Worm (Caenorhabditis elegans) whole organism, young adult: ENCODE results near the gene R05G6.10.

Experiments
- B0336.3 ChIP-seq: fragments of 200-800 bp; sonication (Bioruptor generic); IDR thresholded peaks from 2 replicates; pipeline ENCODE4 v1.3.6; 2022; ENCODE audit warnings: missing genetic modification characterization, missing compliant biosample characterization
- C06A6.2 ChIP-seq: fragments of 200-800 bp; sonication (Bioruptor generic); conservative IDR thresholded peaks from 2 replicates; pipeline ENCODE4 v1.3.6; 2022; ENCODE audit warnings: missing genetic modification characterization, missing compliant biosample characterization
- F52B5.7 ChIP-seq: sonication (generic microtip); optimal IDR thresholded peaks from 2 replicates; lab custom pipeline; 2016; ENCODE audit warnings: mild to moderate bottlenecking, missing genetic modification characterization, missing compliant biosample characterization
- K11D2.4 ChIP-seq: fragments of 200-800 bp; sonication (Bioruptor generic); IDR thresholded peaks from 2 replicates; pipeline ENCODE4 v1.3.6; 2022; ENCODE audit warnings: missing genetic modification reagents, missing genetic modification characterization, missing compliant biosample characterization
- K12H6.12 ChIP-seq: fragments of 200-800 bp; sonication (Bioruptor generic); optimal IDR thresholded peaks from 2 replicates; lab custom pipeline; 2018; ENCODE audit warnings: mild to moderate bottlenecking, missing genetic modification characterization, missing compliant biosample characterization
- Y53F4B.3 ChIP-seq: fragments of 200-800 bp; sonication (Bioruptor generic); IDR thresholded peaks from 2 replicates; pipeline ENCODE4 v1.3.6; 2022; ENCODE audit warnings: missing genetic modification reagents, missing genetic modification characterization, missing compliant biosample characterization
- Y53G8AR.9 ChIP-seq: fragments of 200-800 bp; sonication (Bioruptor generic); conservative IDR thresholded peaks from 2 replicates; pipeline ENCODE4 v1.3.6; 2022; ENCODE audit warnings: missing genetic modification reagents, missing genetic modification characterization, missing compliant biosample characterization
- Y56A3A.18 ChIP-seq: fragments of 200-800 bp; sonication (Bioruptor generic); IDR thresholded peaks from 2 replicates; pipeline ENCODE4 v1.3.6; 2022; ENCODE audit warnings: missing genetic modification reagents, missing genetic modification characterization, missing compliant biosample characterization
- Y95B8A.8 ChIP-seq: fragments of 200-800 bp; sonication (Bioruptor generic); IDR thresholded peaks from 2 replicates; pipeline ENCODE4 v1.3.6; 2022; ENCODE audit warnings: missing genetic modification reagents, missing genetic modification characterization, missing compliant biosample characterization
- ZK185.1 ChIP-seq: sonication (generic microtip); optimal IDR thresholded peaks from 2 replicates; lab custom pipeline; 2016; ENCODE audit warnings: mild to moderate bottlenecking, missing genetic modification characterization, missing compliant biosample characterization; ENCODE audit not compliant: poor library complexity, severe bottlenecking
- akir-1 ChIP-seq: fragments of 200-800 bp; sonication (Bioruptor generic); optimal IDR thresholded peaks from 2 replicates; lab custom pipeline; 2018; ENCODE audit warnings: mild to moderate bottlenecking, missing genetic modification characterization, moderate library complexity, missing compliant biosample characterization
- aptf-3 ChIP-seq: fragments of 200-800 bp; sonication (Bioruptor generic); IDR thresholded peaks from 2 replicates; pipeline ENCODE4 v1.3.6; 2022; ENCODE audit warnings: missing genetic modification characterization, missing compliant biosample characterization
- atf-7 ChIP-seq: sonication (generic microtip); optimal IDR thresholded peaks from 2 replicates; lab custom pipeline; 2017; ENCODE audit warnings: mild to moderate bottlenecking, missing genetic modification characterization, missing compliant biosample characterization
- athp-1 ChIP-seq: sonication (generic microtip); optimal IDR thresholded peaks from 2 replicates; lab custom pipeline; 2017; ENCODE audit warnings: mild to moderate bottlenecking, missing genetic modification characterization, missing compliant biosample characterization
- attf-5 ChIP-seq: fragments of 200-800 bp; sonication (Bioruptor generic); optimal IDR thresholded peaks from 2 replicates; lab custom pipeline; 2018; ENCODE audit warnings: mild to moderate bottlenecking, missing genetic modification characterization, missing compliant biosample characterization
- attf-6 ChIP-seq: fragments of 200-800 bp; sonication (Bioruptor generic); IDR thresholded peaks from 2 replicates; pipeline ENCODE4 v1.3.6; 2022; ENCODE audit warnings: missing genetic modification reagents, missing genetic modification characterization, missing compliant biosample characterization
- bed-1 ChIP-seq: fragments of 200-800 bp; sonication (Bioruptor generic); IDR thresholded peaks from 2 replicates; pipeline ENCODE4 v1.3.6; 2022; ENCODE audit warnings: missing genetic modification reagents, missing genetic modification characterization, missing compliant biosample characterization
- cebp-1 ChIP-seq, 2 experiments: fragments of 200-800 bp in 1 of 2; sonication (Bioruptor generic) in 1 of 2; sonication (generic microtip) in 1 of 2; IDR thresholded peaks in 1 of 2; optimal IDR thresholded peaks in 1 of 2; 2 replicates each; pipeline versions ENCODE4 v1.3.6 to Lab custom; 2017 to 2022; ENCODE audit warnings: missing compliant biosample characterization in 2 of 2, missing genetic modification characterization in 2 of 2, mild to moderate bottlenecking in 1 of 2, missing genetic modification reagents in 1 of 2, moderate library complexity in 1 of 2
- ceh-100 ChIP-seq: fragments of 200-800 bp; sonication (Bioruptor generic); IDR thresholded peaks from 2 replicates; pipeline ENCODE4 v1.3.6; 2022; ENCODE audit warnings: missing genetic modification reagents, missing genetic modification characterization, missing compliant biosample characterization
- ceh-27 ChIP-seq: fragments of 200-800 bp; sonication (Bioruptor generic); optimal IDR thresholded peaks from 2 replicates; lab custom pipeline; 2018; ENCODE audit warnings: mild to moderate bottlenecking, missing genetic modification characterization, moderate library complexity, missing compliant biosample characterization
- dox-1 ChIP-seq: fragments of 200-800 bp; sonication (Bioruptor generic); IDR thresholded peaks from 2 replicates; pipeline ENCODE4 v1.3.6; 2022; ENCODE audit warnings: missing genetic modification reagents, missing genetic modification characterization, missing compliant biosample characterization
- dpl-1 ChIP-seq: fragments of 150-350 bp; optimal IDR thresholded peaks from 2 replicates; lab custom pipeline; 2014; ENCODE audit warnings: missing biosample characterization, missing genetic modification reagents, missing genetic modification characterization
- egrh-3 ChIP-seq: fragments of 200-800 bp; sonication (Bioruptor generic); IDR thresholded peaks from 2 replicates; pipeline ENCODE4 v1.3.6; 2022; ENCODE audit warnings: missing genetic modification reagents, missing genetic modification characterization, missing compliant biosample characterization
- ekl-4 ChIP-seq: fragments of 200-800 bp; sonication (Bioruptor generic); IDR thresholded peaks from 2 replicates; pipeline ENCODE4 v1.3.6; 2022; ENCODE audit warnings: missing genetic modification reagents, missing genetic modification characterization, missing compliant biosample characterization
- ets-4 ChIP-seq: fragments of 200-800 bp; sonication (Bioruptor generic); optimal IDR thresholded peaks from 2 replicates; lab custom pipeline; 2018; ENCODE audit warnings: mild to moderate bottlenecking, missing genetic modification characterization, missing compliant biosample characterization
- fkh-3 ChIP-seq: sonication (generic microtip); optimal IDR thresholded peaks from 2 replicates; lab custom pipeline; 2016; ENCODE audit warnings: mild to moderate bottlenecking, missing genetic modification characterization, missing compliant biosample characterization
- hmg-1.2 ChIP-seq: fragments of 200-800 bp; sonication (Bioruptor generic); IDR thresholded peaks from 2 replicates; pipeline ENCODE4 v1.3.6; 2022; ENCODE audit warnings: missing genetic modification reagents, missing genetic modification characterization, missing compliant biosample characterization
- hsf-1 ChIP-seq: fragments of 200-800 bp; sonication (Bioruptor generic); IDR thresholded peaks from 2 replicates; pipeline ENCODE4 v1.3.6; 2022; ENCODE audit warnings: missing genetic modification reagents, missing genetic modification characterization, missing compliant biosample characterization
- let-607 ChIP-seq, 2 experiments: fragments of 200-800 bp in 1 of 2; sonication (Bioruptor generic) in 1 of 2; sonication (generic microtip) in 1 of 2; optimal IDR thresholded peaks; 2 replicates each; lab custom pipeline; 2016 to 2018; ENCODE audit warnings: mild to moderate bottlenecking in 2 of 2, missing compliant biosample characterization in 2 of 2, missing genetic modification characterization in 2 of 2, moderate library complexity in 2 of 2, missing genotype in 1 of 2
- lin-54 ChIP-seq: fragments of 200-800 bp; sonication (Bioruptor generic); optimal IDR thresholded peaks from 2 replicates; lab custom pipeline; 2018; ENCODE audit warnings: mild to moderate bottlenecking, missing genetic modification characterization, missing compliant biosample characterization
- madf-3 ChIP-seq: fragments of 200-800 bp; sonication (Bioruptor generic); IDR thresholded peaks from 2 replicates; pipeline ENCODE4 v1.3.6; 2022; ENCODE audit warnings: missing genetic modification reagents, missing genetic modification characterization, missing compliant biosample characterization
- madf-6 ChIP-seq: fragments of 200-800 bp; sonication (Bioruptor generic); IDR thresholded peaks from 2 replicates; pipeline ENCODE4 v1.3.6; 2022; ENCODE audit warnings: missing genetic modification reagents, missing genetic modification characterization, missing compliant biosample characterization
- nhr-80 ChIP-seq: sonication (generic microtip); optimal IDR thresholded peaks from 2 replicates; lab custom pipeline; 2016; ENCODE audit warnings: missing genetic modification characterization, missing compliant biosample characterization
- pbrm-1 ChIP-seq: fragments of 200-800 bp; sonication (Bioruptor generic); IDR thresholded peaks from 2 replicates; pipeline ENCODE4 v1.3.6; 2022; ENCODE audit warnings: missing genetic modification reagents, missing genetic modification characterization, missing compliant biosample characterization
- rcor-1 ChIP-seq: fragments of 200-800 bp; sonication (Bioruptor generic); IDR thresholded peaks from 2 replicates; pipeline ENCODE4 v1.3.6; 2022; ENCODE audit warnings: missing genetic modification reagents, missing genetic modification characterization, missing compliant biosample characterization
- repo-1 ChIP-seq: sonication (generic microtip); optimal IDR thresholded peaks from 2 replicates; lab custom pipeline; 2017; ENCODE audit warnings: mild to moderate bottlenecking, missing genetic modification characterization, missing compliant biosample characterization
- sdz-38 ChIP-seq: sonication (generic microtip); optimal IDR thresholded peaks from 2 replicates; lab custom pipeline; 2016; ENCODE audit warnings: missing genotype, missing genetic modification characterization, missing compliant biosample characterization
- snpc-1.1 ChIP-seq: sonication (generic microtip); optimal IDR thresholded peaks from 2 replicates; lab custom pipeline; 2017; ENCODE audit warnings: missing genetic modification characterization, mild to moderate bottlenecking, missing compliant biosample characterization, antibody characterized with exemption, moderate library complexity, missing genotype, missing genetic modification reagents; ENCODE audit not compliant: insufficient read depth
- snpc-1.3 ChIP-seq: sonication (generic microtip); optimal IDR thresholded peaks from 2 replicates; lab custom pipeline; 2017; ENCODE audit warnings: missing genetic modification characterization, mild to moderate bottlenecking, missing compliant biosample characterization, antibody characterized with exemption, moderate library complexity, missing genotype, missing genetic modification reagents; ENCODE audit not compliant: insufficient read depth
- somi-1 ChIP-seq: fragments of 200-800 bp; sonication (Bioruptor generic); optimal IDR thresholded peaks from 2 replicates; lab custom pipeline; 2018; ENCODE audit warnings: mild to moderate bottlenecking, missing genetic modification characterization, missing compliant biosample characterization
- tbp1 ChIP-seq: fragments of 200-800 bp; sonication (Bioruptor generic); optimal IDR thresholded peaks from 2 replicates; lab custom pipeline; 2018; ENCODE audit warnings: mild to moderate bottlenecking, missing genetic modification characterization, missing compliant biosample characterization
- unc-62 ChIP-seq: fragments of 150-350 bp; optimal IDR thresholded peaks from 2 replicates; lab custom pipeline; 2014; ENCODE audit warnings: missing biosample characterization, missing genetic modification reagents, missing genetic modification characterization
- ztf-18 ChIP-seq: sonication (generic microtip); optimal IDR thresholded peaks from 2 replicates; lab custom pipeline; 2016; ENCODE audit warnings: missing genotype, mild to moderate bottlenecking, missing genetic modification characterization, missing compliant biosample characterization
- ztf-25 ChIP-seq: fragments of 200-800 bp; sonication (Bioruptor generic); IDR thresholded peaks from 2 replicates; pipeline ENCODE4 v1.3.6; 2022; ENCODE audit warnings: missing genetic modification reagents, missing genetic modification characterization, missing compliant biosample characterization
- ztf-26 ChIP-seq: sonication (generic microtip); optimal IDR thresholded peaks from 2 replicates; lab custom pipeline; 2017; ENCODE audit warnings: missing genetic modification characterization, missing compliant biosample characterization
- ztf-6 ChIP-seq: fragments of 200-800 bp; sonication (Bioruptor generic); IDR thresholded peaks from 2 replicates; pipeline ENCODE4 v1.3.6; 2022; ENCODE audit warnings: missing genetic modification reagents, missing genetic modification characterization, missing compliant biosample characterization

Gene R05G6.10

DNA sequence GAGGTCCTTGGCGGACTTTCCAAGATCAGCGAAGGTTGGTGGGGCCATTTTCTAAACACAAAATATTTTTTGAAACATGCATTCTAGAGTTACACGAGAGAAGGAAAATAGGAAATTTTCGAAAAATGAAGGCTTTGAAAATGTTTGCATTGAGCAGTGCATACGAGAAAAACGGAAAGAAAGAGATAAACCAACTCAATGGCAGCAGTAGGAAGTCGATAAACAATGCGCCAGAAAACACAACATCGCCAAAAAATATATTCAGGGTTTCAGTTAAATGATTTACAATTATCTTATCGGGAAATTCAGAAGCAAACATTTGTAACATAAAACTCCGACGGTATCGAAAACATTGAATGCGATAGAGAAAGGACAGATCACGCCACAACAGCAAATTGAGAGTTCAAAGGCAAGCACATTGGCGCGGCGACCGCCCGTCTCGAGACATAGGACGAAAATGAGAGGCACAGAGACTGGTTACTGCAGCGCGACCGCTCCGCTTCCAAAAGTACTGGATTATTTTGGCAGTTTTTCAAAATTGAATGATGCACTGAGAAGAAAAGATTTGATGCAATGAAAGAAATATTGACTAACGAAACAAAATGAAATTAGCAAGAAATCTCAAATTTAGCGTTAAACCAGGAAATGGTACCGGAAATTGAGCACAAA is 34.4 kb downstream of the R05G6.10 start, which contains the start of the genes vdac-1 and R05G6.5:
Gene vdac-1, minus strand, starts transcription at position 51 of the 669 bp plus-strand sequence.
Gene R05G6.5, plus strand, starts transcription at position 527 of the 669 bp plus-strand sequence.
- TF ChIP-seq ceh-100, result 0 out of 2 replicates have a peak, but pooled peaks have one; percentile 40
- TF ChIP-seq fkh-3 (tag; lab: Kevin White, UChicago), result no peak
- TF ChIP-seq athp-1, result peak; percentile 38
- TF ChIP-seq ztf-6 (GFP tag; lab: Robert Waterston, UW), result no peak
- TF ChIP-seq pbrm-1 (GFP tag; lab: Robert Waterston, UW), result 0 out of 2 replicates have a peak, but pooled peaks have one; percentile 55
- peak; percentile 92 for TF ChIP-seq hmg-1.2 (GFP tag; lab: Robert Waterston, UW)
- TF ChIP-seq madf-6, result peak; percentile 45; the same call in 1 of the 2 replicates
- no peak for TF ChIP-seq ztf-25
- no peak for TF ChIP-seq C06A6.2 (GFP tag; lab: Robert Waterston, UW)
- TF ChIP-seq nhr-80 (tag; lab: Kevin White, UChicago), result peak; percentile 97
- no peak for TF ChIP-seq snpc-1.1 (tag; lab: Kevin White, UChicago)
- TF ChIP-seq Y53G8AR.9, result peak; percentile 86
- TF ChIP-seq madf-3, result peak; percentile 97
- TF ChIP-seq ZK185.1 (tag; lab: Kevin White, UChicago), result no peak
- TF ChIP-seq F52B5.7, result peak; percentile 35
- 0 out of 2 replicates have a peak, but pooled peaks have one; percentile 8 for TF ChIP-seq egrh-3 (GFP tag; lab: Robert Waterston, UW)
- no peak for TF ChIP-seq snpc-1.3
- peak; percentile 39; the same call in 1 of the 2 replicates for TF ChIP-seq rcor-1 (GFP tag; lab: Robert Waterston, UW)
- TF ChIP-seq dox-1 (GFP tag; lab: Robert Waterston, UW), result peak; percentile 73
- TF ChIP-seq ekl-4 (GFP tag; lab: Robert Waterston, UW), result peak; percentile 87
- TF ChIP-seq bed-1, result no peak
- peak; percentile 76 for TF ChIP-seq Y95B8A.8 (GFP tag; lab: Robert Waterston, UW)
- TF ChIP-seq repo-1 (tag; lab: Kevin White, UChicago), result peak; percentile 45
- no peak; the same call in 1 of the 2 replicates for TF ChIP-seq attf-6 (GFP tag; lab: Robert Waterston, UW)
- no peak for TF ChIP-seq Y53F4B.3 (GFP tag; lab: Robert Waterston, UW)
- TF ChIP-seq ztf-18, result peak; percentile 42
- peak; percentile 75 to 78 for TF ChIP-seq let-607 (tag; optimal IDR thresholded peaks at IDR 0.05; lab: Kevin White, UChicago)
- TF ChIP-seq lin-54, result peak; percentile 81
- peak; percentile 16 for TF ChIP-seq dpl-1
- TF ChIP-seq cebp-1 (GFP tag; IDR thresholded peaks at IDR 0.05; lab: Robert Waterston, UW), result no peak
- TF ChIP-seq cebp-1 (tag; optimal IDR thresholded peaks at IDR 0.05; lab: Kevin White, UChicago), result peak; percentile 73
- TF ChIP-seq ztf-26 (tag; lab: Kevin White, UChicago), result peak; percentile 21
- TF ChIP-seq unc-62 (GFP tag; lab: Kevin White, UChicago), result no peak
- peak; percentile 75 for TF ChIP-seq B0336.3 (GFP tag; lab: Robert Waterston, UW)
- TF ChIP-seq atf-7, result peak; percentile 44
- TF ChIP-seq ceh-27, result peak; percentile 79
- TF ChIP-seq Y56A3A.18 (GFP tag; lab: Robert Waterston, UW), result no peak
- TF ChIP-seq K12H6.12 (tag; lab: Kevin White, UChicago), result peak; percentile 51
- TF ChIP-seq aptf-3 (GFP tag; lab: Robert Waterston, UW), result no peak
- peak; percentile 65 for TF ChIP-seq somi-1
- TF ChIP-seq ets-4 (GFP tag; lab: Kevin White, UChicago), result peak; percentile 48
- TF ChIP-seq sdz-38 (tag; lab: Kevin White, UChicago), result no peak
- TF ChIP-seq hsf-1 (GFP tag; lab: Robert Waterston, UW), result 0 out of 2 replicates have a peak, but pooled peaks have one; percentile 54
- TF ChIP-seq K11D2.4 (GFP tag; lab: Robert Waterston, UW), result peak; percentile 54; the same call in 1 of the 2 replicates
- TF ChIP-seq akir-1 (GFP tag; lab: Kevin White, UChicago), result no peak
- TF ChIP-seq tbp1 (GFP tag; lab: Kevin White, UChicago), result peak; percentile 55
- TF ChIP-seq attf-5 (GFP tag; lab: Kevin White, UChicago), result peak; percentile 80
